Fruit fly (Drosophila melanogaster) whole organism, wandering third instar larva: Measurements from ENCODE around the gene CG32939.

Experiments used
- Dfd ChIP-seq: fragments of >200 bp; optimal IDR thresholded peaks from 2 replicates; lab custom pipeline; 2017; ENCODE audit warnings: missing biosample characterization, missing genetic modification characterization
- GATAd ChIP-seq: sonication (Bioruptor generic); optimal IDR thresholded peaks from 2 replicates; lab custom pipeline; 2016; ENCODE audit warnings: missing biosample characterization, missing genetic modification characterization
- Hnf4 ChIP-seq: fragments of 200-800 bp; sonication (Bioruptor generic); optimal IDR thresholded peaks from 2 replicates; lab custom pipeline; 2016; ENCODE audit warnings: missing biosample characterization, mild to moderate bottlenecking, missing genetic modification characterization
- Hr78 ChIP-seq: fragments of >200 bp; optimal IDR thresholded peaks from 2 replicates; lab custom pipeline; 2017; ENCODE audit warnings: missing biosample characterization, missing genetic modification characterization
- Jra ChIP-seq: sonication (Bioruptor generic); optimal IDR thresholded peaks from 2 replicates; lab custom pipeline; 2016; ENCODE audit warnings: missing biosample characterization, missing genetic modification characterization
- dsf ChIP-seq: sonication (Bioruptor generic); optimal IDR thresholded peaks from 2 replicates; lab custom pipeline; 2016; ENCODE audit warnings: missing biosample characterization, missing genetic modification characterization, borderline replicate concordance
- h ChIP-seq: fragments of 200-800 bp; sonication (Bioruptor generic); optimal IDR thresholded peaks from 3 replicates; lab custom pipeline; 2016; ENCODE audit warnings: missing biosample characterization, mild to moderate bottlenecking, missing genetic modification characterization
- jim ChIP-seq: fragments of 175-275, 200-325 bp; sonication (Bioruptor generic); optimal IDR thresholded peaks from 2 replicates; lab custom pipeline; 2016; ENCODE audit warnings: missing biosample characterization, mild to moderate bottlenecking, missing genetic modification characterization
- lola ChIP-seq: fragments of >200 bp; optimal IDR thresholded peaks from 2 replicates; lab custom pipeline; 2017; ENCODE audit warnings: missing biosample characterization, missing genetic modification characterization
- pan ChIP-seq: fragments of >200 bp; optimal IDR thresholded peaks from 2 replicates; lab custom pipeline; 2017
- psq ChIP-seq: fragments of 200-800 bp; sonication (Bioruptor generic); optimal IDR thresholded peaks from 3 replicates; lab custom pipeline; 2017; ENCODE audit warnings: missing biosample characterization, mild to moderate bottlenecking, missing genetic modification characterization, moderate library complexity

DNA sequence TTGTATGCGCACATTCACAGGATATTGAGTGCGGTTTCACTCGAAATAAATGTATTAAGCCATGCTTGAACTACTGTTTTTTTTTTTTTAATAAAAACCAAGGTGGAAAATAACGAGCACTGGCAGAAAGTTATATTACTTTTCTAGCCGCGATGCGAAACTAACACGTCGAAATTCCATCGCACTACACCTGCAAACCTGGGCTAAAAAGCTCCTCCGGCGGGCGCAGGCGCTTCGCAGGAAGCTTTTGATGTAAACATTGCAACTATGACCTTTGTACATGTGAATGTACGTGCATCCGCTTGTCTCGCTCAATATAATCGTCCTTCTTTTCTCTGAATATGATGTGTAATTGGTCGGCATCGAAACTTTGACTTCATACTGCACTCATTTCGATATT lies 46.9 kb downstream of the CG32939 start, which contains the start of gene side-VII:
- no peak for TF ChIP-seq pan
- TF ChIP-seq h: no peak
- TF ChIP-seq Jra (GFP tag; lab: Kevin White, UChicago): no peak
- TF ChIP-seq psq: no peak
- TF ChIP-seq jim (GFP tag; lab: Kevin White, UChicago): no peak
- TF ChIP-seq Hr78: no peak
- no peak for TF ChIP-seq GATAd (GFP tag; lab: Kevin White, UChicago)
- TF ChIP-seq Hnf4: no peak
- TF ChIP-seq lola (GFP tag; lab: Kevin White, UChicago): no peak
- TF ChIP-seq dsf (GFP tag; lab: Kevin White, UChicago): no peak
- TF ChIP-seq Dfd (GFP tag; lab: Kevin White, UChicago): no peak
